Worm (Caenorhabditis elegans) whole organism, mixed stage, embryonic: ENCODE measurements around the gene T23F6.2.
A peak's percentile ranks its signal among the peaks of the same experiment; 100 is the strongest.

ENCODE experiments used
- bed-3 ChIP-seq: fragments of 200-800 bp; sonication (Bioruptor generic); optimal IDR thresholded peaks from 3 replicates; lab custom pipeline; 2018; ENCODE audit warnings: mild to moderate bottlenecking, missing genetic modification characterization, moderate library complexity, missing compliant biosample characterization
- blmp-1 ChIP-seq: fragments of 150-350 bp; optimal IDR thresholded peaks from 2 replicates; lab custom pipeline; 2014; ENCODE audit warnings: missing biosample characterization, missing genetic modification characterization
- ceh-39 ChIP-seq: fragments of 150-350 bp; optimal IDR thresholded peaks from 2 replicates; lab custom pipeline; 2014; ENCODE audit warnings: missing biosample characterization, missing genetic modification characterization
- ceh-43 ChIP-seq: fragments of 200-800 bp; sonication (Bioruptor generic); optimal IDR thresholded peaks from 2 replicates; lab custom pipeline; 2018; ENCODE audit warnings: mild to moderate bottlenecking, missing genetic modification characterization, moderate library complexity, missing compliant biosample characterization
- ces-1 ChIP-seq: fragments of 150-350 bp; optimal IDR thresholded peaks from 2 replicates; lab custom pipeline; 2014; ENCODE audit warnings: missing biosample characterization, missing genetic modification reagents, missing genetic modification characterization
- cnd-1 ChIP-seq: fragments of 200-800 bp; sonication (Bioruptor generic); optimal IDR thresholded peaks from 2 replicates; lab custom pipeline; 2018; ENCODE audit warnings: mild to moderate bottlenecking, missing genetic modification characterization, missing compliant biosample characterization
- drap-1 ChIP-seq: fragments of 200-800 bp; sonication (Bioruptor generic); optimal IDR thresholded peaks from 3 replicates; lab custom pipeline; 2018; ENCODE audit warnings: mild to moderate bottlenecking, missing genetic modification characterization, missing compliant biosample characterization
- elt-1 ChIP-seq: sonication (generic microtip); optimal IDR thresholded peaks from 2 replicates; lab custom pipeline; 2017; ENCODE audit warnings: missing genetic modification characterization, mild to moderate bottlenecking, missing compliant biosample characterization, antibody characterized with exemption, moderate library complexity, borderline replicate concordance; ENCODE audit not compliant: insufficient read depth
- elt-3 ChIP-seq: fragments of 150-350 bp; optimal IDR thresholded peaks from 2 replicates; lab custom pipeline; 2014; ENCODE audit warnings: missing biosample characterization, missing genetic modification characterization
- flh-1 ChIP-seq: fragments of 200-800 bp; sonication (Bioruptor generic); optimal IDR thresholded peaks from 2 replicates; lab custom pipeline; 2018; ENCODE audit warnings: mild to moderate bottlenecking, missing genetic modification characterization, moderate library complexity, missing compliant biosample characterization
- lin-32 ChIP-seq: fragments of 200-800 bp; sonication (Bioruptor generic); optimal IDR thresholded peaks from 2 replicates; lab custom pipeline; 2018; ENCODE audit warnings: mild to moderate bottlenecking, missing genetic modification characterization, missing compliant biosample characterization
- lsy-2 ChIP-seq: fragments of 150-350 bp; optimal IDR thresholded peaks from 2 replicates; lab custom pipeline; 2014; ENCODE audit warnings: missing biosample characterization, missing genetic modification characterization
- mab-5 ChIP-seq: fragments of 150-350 bp; optimal IDR thresholded peaks from 2 replicates; lab custom pipeline; 2014; ENCODE audit warnings: missing biosample characterization, missing genetic modification characterization
- mls-2 ChIP-seq: sonication (generic microtip); optimal IDR thresholded peaks from 2 replicates; lab custom pipeline; 2016; ENCODE audit warnings: mild to moderate bottlenecking, missing genetic modification characterization, moderate library complexity, missing compliant biosample characterization
- nhr-12 ChIP-seq: fragments of 150-350 bp; optimal IDR thresholded peaks from 2 replicates; lab custom pipeline; 2014; ENCODE audit warnings: missing biosample characterization, missing genetic modification characterization
- nhr-2 ChIP-seq: fragments of 150-350 bp; optimal IDR thresholded peaks from 2 replicates; lab custom pipeline; 2014; ENCODE audit warnings: missing biosample characterization, missing genetic modification characterization
- nhr-237 ChIP-seq: fragments of 150-350 bp; optimal IDR thresholded peaks from 2 replicates; lab custom pipeline; 2014; ENCODE audit warnings: missing biosample characterization, missing genetic modification characterization
- nhr-28 ChIP-seq: fragments of 150-350 bp; optimal IDR thresholded peaks from 2 replicates; lab custom pipeline; 2014; ENCODE audit warnings: missing biosample characterization, missing genetic modification characterization
- nhr-76 ChIP-seq: sonication (generic microtip); optimal IDR thresholded peaks from 2 replicates; lab custom pipeline; 2017; ENCODE audit warnings: missing biosample characterization, missing genetic modification characterization
- pha-4 ChIP-seq: fragments of 150-350 bp; optimal IDR thresholded peaks from 2 replicates; lab custom pipeline; 2018; ENCODE audit warnings: missing biosample characterization, missing genetic modification reagents, missing genetic modification characterization
- sem-2 ChIP-seq: fragments of 200-800 bp; sonication (Bioruptor generic); optimal IDR thresholded peaks from 2 replicates; lab custom pipeline; 2018; ENCODE audit warnings: mild to moderate bottlenecking, missing genetic modification characterization, missing compliant biosample characterization
- snpc-4 ChIP-seq: fragments of 150-350 bp; optimal IDR thresholded peaks from 2 replicates; lab custom pipeline; 2014; ENCODE audit warnings: missing biosample characterization, missing genetic modification characterization
- sptf-1 ChIP-seq: sonication (generic microtip); optimal IDR thresholded peaks from 2 replicates; lab custom pipeline; 2017; ENCODE audit warnings: mild to moderate bottlenecking, missing genetic modification characterization, moderate library complexity, missing compliant biosample characterization
- unc-120 ChIP-seq: sonication (generic microtip); optimal IDR thresholded peaks from 2 replicates; lab custom pipeline; 2017; ENCODE audit warnings: missing genetic modification characterization, missing compliant biosample characterization; ENCODE audit not compliant: poor library complexity, severe bottlenecking
- unc-39 ChIP-seq: fragments of 150-350 bp; optimal IDR thresholded peaks from 2 replicates; lab custom pipeline; 2014; ENCODE audit warnings: missing biosample characterization, missing genetic modification characterization
- unc-62 ChIP-seq: fragments of 150-350 bp; optimal IDR thresholded peaks from 2 replicates; lab custom pipeline; 2014; ENCODE audit warnings: missing biosample characterization, missing genetic modification reagents, missing genetic modification characterization
- zip-8 ChIP-seq: fragments of 150-350 bp; optimal IDR thresholded peaks from 2 replicates; lab custom pipeline; 2014; ENCODE audit warnings: missing biosample characterization, missing genetic modification characterization
- ztf-11 ChIP-seq: fragments of 150-350 bp; optimal IDR thresholded peaks from 2 replicates; lab custom pipeline; 2014; ENCODE audit warnings: missing biosample characterization, missing genetic modification characterization

T23F6.2 gene

ce11 chrIV:12700204-12700603, 21.0 kb upstream of the T23F6.2 start:
- no peak for TF ChIP-seq unc-62 (GFP tag; lab: Kevin White, UChicago)
- TF ChIP-seq unc-120 (tag; lab: Kevin White, UChicago): no peak
- TF ChIP-seq lsy-2 (tag; lab: Kevin White, UChicago): no peak
- no peak for TF ChIP-seq ceh-39 (tag; lab: Kevin White, UChicago)
- no peak for TF ChIP-seq lin-32
- TF ChIP-seq pha-4 (tag; lab: Kevin White, UChicago): no peak
- no peak for TF ChIP-seq ces-1 (GFP tag; lab: Kevin White, UChicago)
- no peak for TF ChIP-seq mab-5 (tag; lab: Kevin White, UChicago)
- no peak for TF ChIP-seq cnd-1 (tag; lab: Kevin White, UChicago)
- no peak for TF ChIP-seq ceh-43
- no peak for TF ChIP-seq snpc-4
- no peak for TF ChIP-seq ztf-11
- no peak for TF ChIP-seq nhr-76 (tag; lab: Kevin White, UChicago)
- TF ChIP-seq sem-2: no peak

ce11 chrIV:12700944-12701343, 20.2 kb upstream of the T23F6.2 start:
- TF ChIP-seq unc-62 (GFP tag; lab: Kevin White, UChicago): peak; percentile 62
- no peak for TF ChIP-seq zip-8 (tag; lab: Kevin White, UChicago)

ce11 chrIV:12703811-12704210, 17.3 kb upstream of the T23F6.2 start, which contains the start of gene C27D8.4:
C27D8.4 (plus strand) TSS chrIV:12704111.
- no peak for TF ChIP-seq nhr-28 (tag; lab: Kevin White, UChicago)
- TF ChIP-seq flh-1: no peak

ce11 chrIV:12710996-12711395, 10.2 kb upstream of the T23F6.2 start, which contains the start of gene C27D8.2:
C27D8.2 (plus strand) TSS chrIV:12711217.
- no peak for TF ChIP-seq sptf-1 (tag; lab: Kevin White, UChicago)
- TF ChIP-seq unc-39 (tag; lab: Kevin White, UChicago): no peak
- TF ChIP-seq elt-1 (tag; lab: Kevin White, UChicago): peak; percentile 58
- no peak for TF ChIP-seq flh-1
- no peak for TF ChIP-seq nhr-2 (tag; lab: Kevin White, UChicago)
- peak; percentile 14 for TF ChIP-seq unc-62 (GFP tag; lab: Kevin White, UChicago)
- peak; percentile 34 for TF ChIP-seq elt-3 (tag; lab: Kevin White, UChicago)
- no peak for TF ChIP-seq lin-32
- TF ChIP-seq ceh-43: no peak
- TF ChIP-seq cnd-1 (tag; lab: Kevin White, UChicago): no peak
- TF ChIP-seq sem-2: no peak
- no peak for TF ChIP-seq zip-8 (tag; lab: Kevin White, UChicago)
- TF ChIP-seq blmp-1 (tag; lab: Kevin White, UChicago): no peak
- no peak for TF ChIP-seq ztf-11
- TF ChIP-seq nhr-12: no peak

- TF ChIP-seq elt-3 (tag; lab: Kevin White, UChicago) (no peak), drap-1 (GFP tag; lab: Kevin White, UChicago) (no peak), bed-3 (GFP tag; lab: Kevin White, UChicago) (no peak), sem-2 (no peak), flh-1 (no peak), ztf-11 (no peak), mls-2 (tag; lab: Kevin White, UChicago) (no peak)
These were observed 9.5 kb upstream of the T23F6.2 start, which contains the start of gene C27D8.3 for ce11 chrIV:12711644-12712043. C27D8.3 (minus strand) TSS chrIV:12711744.

- TF ChIP-seq nhr-237 (tag; lab: Kevin White, UChicago): no peak
- peak; percentile 89 for TF ChIP-seq elt-3 (tag; lab: Kevin White, UChicago)
These were observed 5.2 kb upstream of the T23F6.2 start for ce11 chrIV:12715947-12716382.

ce11 chrIV:12717531-12717930, 3.6 kb upstream of the T23F6.2 start, which contains the start of gene C27D8.1:
C27D8.1 (plus strand) TSS chrIV:12717831.
- no peak for TF ChIP-seq pha-4 (tag; lab: Kevin White, UChicago)
- no peak for TF ChIP-seq blmp-1 (tag; lab: Kevin White, UChicago)
- no peak for TF ChIP-seq sptf-1 (tag; lab: Kevin White, UChicago)
- TF ChIP-seq nhr-2 (tag; lab: Kevin White, UChicago): no peak
- TF ChIP-seq, all 35 proteins: peak for 0
